Worm (Caenorhabditis elegans): ENCODE measurements around the gene srx-64.

DNA sequence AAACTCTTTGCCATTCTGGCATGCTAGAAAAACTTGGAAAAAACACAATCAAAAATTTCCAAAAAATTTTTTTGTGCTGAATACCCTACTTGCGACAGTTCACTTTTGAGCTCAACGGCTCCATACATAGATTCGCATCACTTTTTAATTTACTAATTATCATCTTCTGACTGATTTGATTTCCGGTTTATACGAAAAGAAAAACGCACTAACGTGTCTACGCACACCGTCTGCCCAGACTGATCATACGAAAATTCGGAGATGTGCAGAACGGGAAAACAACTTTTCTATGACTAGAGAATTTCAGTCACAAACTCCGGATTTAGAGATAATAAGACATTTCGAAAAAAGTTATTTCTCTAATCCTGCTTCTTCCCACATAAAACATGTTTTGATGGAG is 44.6 kb upstream of the srx-64 start:
- TF ChIP-seq zag-1 (tag; optimal IDR thresholded peaks at IDR 0.05) (no peak), ceh-16 (tag; optimal IDR thresholded peaks at IDR 0.05) (no peak), lin-39 (tag; optimal IDR thresholded peaks at IDR 0.05) (no peak), egl-27 (tag; optimal IDR thresholded peaks at IDR 0.05) (no peak), snpc-4 (tag; optimal IDR thresholded peaks at IDR 0.05) (no peak), elt-3 (tag; optimal IDR thresholded peaks at IDR 0.05) (no peak), mab-5 (tag; optimal IDR thresholded peaks at IDR 0.05) (no peak), nhr-237 (tag; optimal IDR thresholded peaks at IDR 0.05) (no peak), sma-9 (GFP tag; optimal IDR thresholded peaks at IDR 0.05) (no peak), sma-9 (tag; optimal IDR thresholded peaks at IDR 0.05) (no peak), mdl-1 (tag; optimal IDR thresholded peaks at IDR 0.05) (no peak), nhr-77 (tag; optimal IDR thresholded peaks at IDR 0.05) (no peak), unc-55 (GFP tag; optimal IDR thresholded peaks at IDR 0.05) (no peak), nhr-6 (tag; optimal IDR thresholded peaks at IDR 0.05) (no peak), unc-39 (tag; optimal IDR thresholded peaks at IDR 0.05) (no peak)
